Worm (Caenorhabditis elegans) whole organism, mixed stage, embryonic: ENCODE data around the gene F42H10.6.

Experiments
- ces-1 ChIP-seq: fragments of 150-350 bp; optimal IDR thresholded peaks from 2 replicates; lab custom pipeline; 2014; ENCODE audit warnings: missing biosample characterization, missing genetic modification reagents, missing genetic modification characterization
- cnd-1 ChIP-seq: fragments of 200-800 bp; sonication (Bioruptor generic); optimal IDR thresholded peaks from 2 replicates; lab custom pipeline; 2018; ENCODE audit warnings: mild to moderate bottlenecking, missing genetic modification characterization, missing compliant biosample characterization
- drap-1 ChIP-seq: fragments of 200-800 bp; sonication (Bioruptor generic); optimal IDR thresholded peaks from 3 replicates; lab custom pipeline; 2018; ENCODE audit warnings: mild to moderate bottlenecking, missing genetic modification characterization, missing compliant biosample characterization
- hlh-1 ChIP-seq: fragments of 150-350 bp; optimal IDR thresholded peaks from 2 replicates; lab custom pipeline; 2014; ENCODE audit warnings: missing biosample characterization, missing genetic modification reagents, missing genetic modification characterization
- lin-13 ChIP-seq: fragments of 150-350 bp; optimal IDR thresholded peaks from 2 replicates; lab custom pipeline; 2014; ENCODE audit warnings: missing biosample characterization, missing genetic modification characterization
- lsy-2 ChIP-seq: fragments of 150-350 bp; optimal IDR thresholded peaks from 2 replicates; lab custom pipeline; 2014; ENCODE audit warnings: missing biosample characterization, missing genetic modification characterization
- mab-5 ChIP-seq: fragments of 150-350 bp; optimal IDR thresholded peaks from 2 replicates; lab custom pipeline; 2014; ENCODE audit warnings: missing biosample characterization, missing genetic modification characterization
- mep-1 ChIP-seq: fragments of 150-350 bp; optimal IDR thresholded peaks from 2 replicates; lab custom pipeline; 2017; ENCODE audit warnings: missing biosample characterization, missing genetic modification reagents, missing genetic modification characterization, inconsistent platforms
- nhr-237 ChIP-seq: fragments of 150-350 bp; optimal IDR thresholded peaks from 2 replicates; lab custom pipeline; 2014; ENCODE audit warnings: missing biosample characterization, missing genetic modification characterization
- pha-4 ChIP-seq: fragments of 150-350 bp; optimal IDR thresholded peaks from 2 replicates; lab custom pipeline; 2018; ENCODE audit warnings: missing biosample characterization, missing genetic modification reagents, missing genetic modification characterization
- snpc-4 ChIP-seq: fragments of 150-350 bp; optimal IDR thresholded peaks from 2 replicates; lab custom pipeline; 2014; ENCODE audit warnings: missing biosample characterization, missing genetic modification characterization
- zip-8 ChIP-seq: fragments of 150-350 bp; optimal IDR thresholded peaks from 2 replicates; lab custom pipeline; 2014; ENCODE audit warnings: missing biosample characterization, missing genetic modification characterization

ce11 chrIII:8479322-8479864, 862 bp downstream of the F42H10.6 start:
- TF ChIP-seq ces-1, result no peak
- no peak for TF ChIP-seq pha-4
- TF ChIP-seq zip-8, result no peak
- no peak for TF ChIP-seq cnd-1 (tag; lab: Kevin White, UChicago)
- no peak for TF ChIP-seq lsy-2
- TF ChIP-seq mep-1, result no peak
- TF ChIP-seq drap-1 (GFP tag; lab: Kevin White, UChicago), result no peak
- TF ChIP-seq lin-13, result no peak
- no peak for TF ChIP-seq hlh-1 (tag; lab: Kevin White, UChicago)
- no peak for TF ChIP-seq mab-5 (tag; lab: Kevin White, UChicago)
- no peak for TF ChIP-seq nhr-237 (tag; lab: Kevin White, UChicago)
- TF ChIP-seq snpc-4 (tag; lab: Kevin White, UChicago), result no peak
